Fruit fly (Drosophila melanogaster) whole organism, embryonic: ENCODE measurements around the gene obst-B.
A peak's percentile ranks its signal among the peaks of the same experiment; 100 is the strongest.

Source experiments
- Bgb ChIP-seq: fragments of 200-800 bp; sonication (Bioruptor generic); IDR thresholded peaks from 2 replicates; pipeline ENCODE4 v1.3.6; 2022; ENCODE audit warnings: missing biosample characterization, missing genetic modification characterization; ENCODE audit not compliant: partially characterized antibody
- CG10462 ChIP-seq: fragments of 200-800 bp; sonication (Bioruptor generic); optimal IDR thresholded peaks from 2 replicates; lab custom pipeline; 2016; ENCODE audit warnings: missing biosample characterization, missing genetic modification characterization
- CG10654 ChIP-seq: fragments of 200-800 bp; sonication (Bioruptor generic); optimal IDR thresholded peaks from 2 replicates; lab custom pipeline; 2016; ENCODE audit warnings: missing biosample characterization, missing genetic modification characterization
- CG13123 ChIP-seq: fragments of 200-800 bp; sonication (Bioruptor generic); optimal IDR thresholded peaks from 2 replicates; lab custom pipeline; 2016; ENCODE audit warnings: missing biosample characterization, missing genetic modification characterization
- CG14710 ChIP-seq: fragments of 200-800 bp; sonication (Bioruptor generic); optimal IDR thresholded peaks from 3 replicates; lab custom pipeline; 2019; ENCODE audit warnings: missing biosample characterization, mild to moderate bottlenecking, missing genetic modification characterization, moderate library complexity
- CG1647 ChIP-seq: fragments of 200-800 bp; sonication (Bioruptor generic); optimal IDR thresholded peaks from 3 replicates; lab custom pipeline; 2016; ENCODE audit warnings: missing biosample characterization, missing genetic modification characterization
- CG17568 ChIP-seq: fragments of 200-800 bp; sonication (Bioruptor generic); optimal IDR thresholded peaks from 2 replicates; lab custom pipeline; 2018; ENCODE audit warnings: missing biosample characterization, mild to moderate bottlenecking, missing genetic modification characterization, moderate library complexity
- CG2116 ChIP-seq: fragments of 200-800 bp; sonication (Bioruptor generic); optimal IDR thresholded peaks from 3 replicates; lab custom pipeline; 2018; ENCODE audit warnings: missing biosample characterization, mild to moderate bottlenecking, missing genetic modification characterization
- CG2202 ChIP-seq: fragments of 200-800 bp; sonication (Bioruptor generic); optimal IDR thresholded peaks from 2 replicates; lab custom pipeline; 2018; ENCODE audit warnings: missing biosample characterization, mild to moderate bottlenecking, missing genetic modification characterization
- CG31224 ChIP-seq: fragments of 200-800 bp; sonication (Bioruptor generic); IDR thresholded peaks from 2 replicates; pipeline ENCODE4 v1.3.6; 2022; ENCODE audit warnings: missing biosample characterization, missing genetic modification characterization
- CG3407 ChIP-seq: fragments of 200-800 bp; sonication (Bioruptor generic); optimal IDR thresholded peaks from 2 replicates; lab custom pipeline; 2018; ENCODE audit warnings: missing biosample characterization, mild to moderate bottlenecking, missing genetic modification characterization
- CG3726 ChIP-seq: fragments of 200-800 bp; sonication (Bioruptor generic); IDR thresholded peaks from 3 replicates; pipeline ENCODE4, ENCODE4 v1.3.6; 2022; ENCODE audit warnings: missing biosample characterization, missing genetic modification characterization
- CG3838 ChIP-seq: fragments of 200-800 bp; sonication (Bioruptor generic); optimal IDR thresholded peaks from 3 replicates; lab custom pipeline; 2016; ENCODE audit warnings: missing biosample characterization, missing genetic modification characterization
- CG5953 ChIP-seq: fragments of 200-800 bp; sonication (Bioruptor generic); IDR thresholded peaks from 2 replicates; pipeline ENCODE4 v1.3.6; 2022; ENCODE audit warnings: missing biosample characterization, missing genetic modification characterization
- CG6175 ChIP-seq: fragments of 200-800 bp; sonication (Bioruptor generic); IDR thresholded peaks from 3 replicates; pipeline ENCODE4 v1.3.6; 2022; ENCODE audit warnings: missing biosample characterization, missing genetic modification characterization
- CG6683 ChIP-seq: fragments of 200-800 bp; sonication (Bioruptor generic); optimal IDR thresholded peaks from 2 replicates; lab custom pipeline; 2017; ENCODE audit warnings: missing biosample characterization, mild to moderate bottlenecking, missing genetic modification characterization, missing genetic modification reagents
- CG7556 ChIP-seq: fragments of 200-800 bp; sonication (Bioruptor generic); optimal IDR thresholded peaks from 2 replicates; lab custom pipeline; 2017; ENCODE audit warnings: missing biosample characterization, mild to moderate bottlenecking, missing genetic modification characterization
- CG9609 ChIP-seq: fragments of 200-800 bp; sonication (Bioruptor generic); optimal IDR thresholded peaks from 3 replicates; lab custom pipeline; 2016; ENCODE audit warnings: missing biosample characterization, missing genetic modification characterization
- CG9817 ChIP-seq: fragments of 200-800 bp; sonication (Bioruptor generic); optimal IDR thresholded peaks from 2 replicates; lab custom pipeline; 2018; ENCODE audit warnings: missing biosample characterization, mild to moderate bottlenecking, missing genetic modification characterization, moderate library complexity
- Camta ChIP-seq: fragments of 200-800 bp; sonication (Bioruptor generic); optimal IDR thresholded peaks from 2 replicates; lab custom pipeline; 2016; ENCODE audit warnings: missing biosample characterization, missing genetic modification characterization
- CkIIα-i1 ChIP-seq: fragments of 200-800 bp; sonication (Bioruptor generic); IDR thresholded peaks from 2 replicates; pipeline ENCODE4 v1.3.6; 2022; ENCODE audit warnings: missing biosample characterization, missing genetic modification characterization
- Dip2 ChIP-seq: fragments of 200-800 bp; sonication (Bioruptor generic); IDR thresholded peaks from 2 replicates; pipeline ENCODE4 v1.3.6; 2022; ENCODE audit warnings: missing biosample characterization, missing genetic modification characterization
- Eip74EF ChIP-seq, 2 experiments: fragments of 200-800 bp in 1 of 2; fragments of >200 bp in 1 of 2; sonication (Bioruptor generic) in 1 of 2; optimal IDR thresholded peaks; 2 replicates each; lab custom pipeline; 2017 to 2019; ENCODE audit warnings: missing biosample characterization in 2 of 2, missing genetic modification characterization in 2 of 2, mild to moderate bottlenecking in 1 of 2, moderate library complexity in 1 of 2
- Ets65A ChIP-seq: fragments of 200-800 bp; sonication (Bioruptor generic); peaks from one replicate; lab custom pipeline; 2016; ENCODE audit warnings: missing biosample characterization, missing genetic modification characterization
- Fer2 ChIP-seq: fragments of 200-800 bp; sonication (Bioruptor generic); optimal IDR thresholded peaks from 2 replicates; lab custom pipeline; 2018; ENCODE audit warnings: missing biosample characterization, mild to moderate bottlenecking, missing genetic modification characterization, moderate library complexity
- Hr3 ChIP-seq: fragments of 200-800 bp; sonication (Bioruptor generic); optimal IDR thresholded peaks from 3 replicates; lab custom pipeline; 2016; ENCODE audit warnings: missing biosample characterization, missing genetic modification characterization
- Side ChIP-seq: fragments of 200-800 bp; sonication (Bioruptor generic); optimal IDR thresholded peaks from 2 replicates; lab custom pipeline; 2016; ENCODE audit warnings: missing biosample characterization, missing genetic modification characterization
- Sin3A ChIP-seq: fragments of >200 bp; optimal IDR thresholded peaks from 2 replicates; lab custom pipeline; 2018
- Taf1 ChIP-seq: fragments of 200-800 bp; sonication (Bioruptor generic); IDR thresholded peaks from 2 replicates; pipeline ENCODE4 v1.3.6; 2022; ENCODE audit warnings: missing biosample characterization, missing genetic modification characterization
- Xrp1 ChIP-seq: fragments of 200-800 bp; sonication (Bioruptor generic); IDR thresholded peaks from 2 replicates; pipeline ENCODE4 v1.3.6; 2022; ENCODE audit warnings: missing biosample characterization, missing genetic modification characterization
- ara ChIP-seq: fragments of 200-800 bp; sonication (Bioruptor generic); IDR thresholded peaks from 2 replicates; pipeline ENCODE4 v1.3.6; 2022; ENCODE audit warnings: missing biosample characterization, missing genetic modification characterization
- bsh ChIP-seq, 2 experiments: fragments of 200-800 bp; sonication (Bioruptor generic); optimal IDR thresholded peaks; 2 replicates each; lab custom pipeline; 2017 to 2018; ENCODE audit warnings: mild to moderate bottlenecking in 2 of 2, missing biosample characterization in 2 of 2, missing genetic modification characterization in 2 of 2, moderate library complexity in 1 of 2
- cas ChIP-seq: fragments of 200-800 bp; sonication (Bioruptor generic); IDR thresholded peaks from 2 replicates; pipeline ENCODE4 v1.3.6; 2022; ENCODE audit warnings: missing biosample characterization, missing genetic modification characterization
- crc ChIP-seq: fragments of 200-800 bp; sonication (Bioruptor generic); optimal IDR thresholded peaks from 2 replicates; lab custom pipeline; 2016; ENCODE audit warnings: missing biosample characterization, missing genetic modification characterization
- croc ChIP-seq: fragments of 200-800 bp; sonication (Bioruptor generic); conservative IDR thresholded peaks from 3 replicates; pipeline ENCODE4 v1.3.6; 2022; ENCODE audit warnings: missing biosample characterization, missing genetic modification characterization
- crp ChIP-seq, 2 experiments: fragments of 200-800 bp; sonication (Bioruptor generic); optimal IDR thresholded peaks; 2 replicates in 1 of 2; 3 replicates in 1 of 2; lab custom pipeline; 2017; ENCODE audit warnings: missing biosample characterization in 2 of 2, missing genetic modification characterization in 2 of 2, mild to moderate bottlenecking in 1 of 2, moderate library complexity in 1 of 2
- dati ChIP-seq: fragments of 200-800 bp; sonication (Bioruptor generic); IDR thresholded peaks from 2 replicates; pipeline ENCODE4 v1.3.6; 2022; ENCODE audit warnings: missing biosample characterization, missing genetic modification characterization
- disco-r ChIP-seq: fragments of 200-800 bp; sonication (Bioruptor generic); optimal IDR thresholded peaks from 2 replicates; lab custom pipeline; 2016; ENCODE audit warnings: missing biosample characterization, missing genetic modification characterization
- dpn ChIP-seq, 2 experiments: fragments of 200-800 bp; sonication (Bioruptor generic); optimal IDR thresholded peaks; 3 replicates each; lab custom pipeline; 2016; ENCODE audit warnings: missing biosample characterization in 2 of 2, missing genetic modification characterization in 2 of 2
- eve ChIP-seq, 2 experiments: fragments of >200 bp; optimal IDR thresholded peaks; 2 replicates each; lab custom pipeline; 2017; ENCODE audit warnings: missing biosample characterization in 2 of 2, missing genetic modification characterization in 2 of 2
- insv ChIP-seq, 2 experiments: fragments of 200-800 bp; sonication (Bioruptor generic); optimal IDR thresholded peaks; 3 replicates each; lab custom pipeline; 2016 to 2018; ENCODE audit warnings: missing biosample characterization in 2 of 2, missing genetic modification characterization in 2 of 2
- inv ChIP-seq: fragments of 200-800 bp; sonication (Bioruptor generic); IDR thresholded peaks from 2 replicates; pipeline ENCODE4 v1.3.6; 2022; ENCODE audit warnings: missing biosample characterization, missing genetic modification characterization; ENCODE audit not compliant: partially characterized antibody
- otp ChIP-seq: fragments of 200-800 bp; sonication (Bioruptor generic); IDR thresholded peaks from 3 replicates; pipeline ENCODE4, ENCODE4 v1.3.6; 2022; ENCODE audit warnings: missing biosample characterization, missing genetic modification characterization
- p53 ChIP-seq: fragments of 200-800 bp; sonication (Bioruptor generic); optimal IDR thresholded peaks from 2 replicates; lab custom pipeline; 2016; ENCODE audit warnings: missing biosample characterization, missing genetic modification characterization
- row ChIP-seq: fragments of 200-800 bp; sonication (Bioruptor generic); IDR thresholded peaks from 3 replicates; pipeline ENCODE4 v1.3.6; 2022; ENCODE audit warnings: missing biosample characterization, missing genetic modification characterization
- scrt ChIP-seq: fragments of 200-800 bp; sonication (Bioruptor generic); optimal IDR thresholded peaks from 2 replicates; lab custom pipeline; 2018; ENCODE audit warnings: missing biosample characterization, mild to moderate bottlenecking, missing genetic modification characterization, moderate library complexity
- slbo ChIP-seq: fragments of 200-800 bp; sonication (Bioruptor generic); IDR thresholded peaks from 2 replicates; pipeline ENCODE4 v1.3.6; 2022; ENCODE audit warnings: missing biosample characterization, missing genetic modification characterization
- sna ChIP-seq: fragments of 200-800 bp; sonication (Bioruptor generic); IDR thresholded peaks from 2 replicates; pipeline ENCODE4 v1.3.6; 2022; ENCODE audit warnings: missing biosample characterization, missing genetic modification characterization; ENCODE audit not compliant: partially characterized antibody
- tna ChIP-seq: fragments of 200-800 bp; sonication (Bioruptor generic); IDR thresholded peaks from 2 replicates; pipeline ENCODE4 v1.3.6; 2022; ENCODE audit warnings: missing biosample characterization, missing genetic modification characterization; ENCODE audit not compliant: partially characterized antibody
- tx ChIP-seq: fragments of 200-800 bp; sonication (Bioruptor generic); optimal IDR thresholded peaks from 2 replicates; lab custom pipeline; 2016; ENCODE audit warnings: missing biosample characterization, missing genetic modification characterization

The obst-B gene

dm6 chr2L:9984078-9984772 is 48.3 kb upstream of the obst-B start, which contains the start of gene bib (continued):
- TF ChIP-seq CG3407 (peak; percentile 77), Xrp1 (peak; percentile 89), crp (GFP tag; optimal IDR thresholded peaks at IDR 0.05; lab: Kevin White, UChicago) (peak in 1 of 2 experiments; percentile 38), CG10462 (GFP tag; lab: Kevin White, UChicago) (peak; percentile 82), bsh (GFP tag; optimal IDR thresholded peaks at IDR 0.05; lab: Kevin White, UChicago) (peak; percentile 70 to 89), CG3726 (no peak), cas (GFP tag; lab: Robert Waterston, UW) (no peak), CG13123 (GFP tag; lab: Kevin White, UChicago) (peak; percentile 65), CG9817 (tag; lab: Kevin White, UChicago) (peak; percentile 48), otp (GFP tag; lab: Robert Waterston, UW) (peak; percentile 58; the same call in 2 of the 3 replicates), Taf1 (no peak), CG2116 (GFP tag; lab: Kevin White, UChicago) (peak; percentile 71), ara (peak; percentile 63), scrt (peak; percentile 94), disco-r (GFP tag; lab: Kevin White, UChicago) (no peak), Camta (GFP tag; lab: Kevin White, UChicago) (no peak), Fer2 (tag; lab: Kevin White, UChicago) (peak; percentile 36), CG17568 (GFP tag; lab: Kevin White, UChicago) (peak; percentile 66), p53 (GFP tag; lab: Kevin White, UChicago) (no peak), Hr3 (GFP tag; lab: Kevin White, UChicago) (peak; percentile 83), Bgb (GFP tag; lab: Robert Waterston, UW) (no peak), eve (GFP tag; optimal IDR thresholded peaks at IDR 0.05; lab: Kevin White, UChicago) (no peak), CG1647 (GFP tag; lab: Kevin White, UChicago) (no peak), Ets65A (GFP tag; lab: Kevin White, UChicago) (no peak), CG7556 (GFP tag; lab: Kevin White, UChicago) (peak; percentile 95), crc (GFP tag; lab: Kevin White, UChicago) (no peak), tx (peak; percentile 12), row (GFP tag; lab: Robert Waterston, UW) (peak; percentile 85), Side (GFP tag; lab: Kevin White, UChicago) (peak; percentile 41), CG6683 (GFP tag; lab: Kevin White, UChicago) (peak; percentile 65), CG14710 (tag; lab: Kevin White, UChicago) (peak; percentile 94), CG5953 (GFP tag; lab: Robert Waterston, UW) (0 out of 2 replicates have a peak, but pooled peaks have one; percentile 51), sna (GFP tag; lab: Robert Waterston, UW) (no peak), dpn (GFP tag; optimal IDR thresholded peaks at IDR 0.05; lab: Kevin White, UChicago) (peak; percentile 1 to 82), CG2202 (tag; lab: Kevin White, UChicago) (peak; percentile 86), CG9609 (GFP tag; lab: Kevin White, UChicago) (no peak), CG6175 (GFP tag; lab: Robert Waterston, UW) (peak; percentile 23; the same call in 1 of the 3 replicates), slbo (GFP tag; lab: Robert Waterston, UW) (peak; percentile 68), croc (peak; percentile 66), CkIIα-i1 (GFP tag; lab: Robert Waterston, UW) (no peak), CG10654 (GFP tag; lab: Kevin White, UChicago) (peak; percentile 71), dati (GFP tag; lab: Robert Waterston, UW) (no peak), Sin3A (lab: Kevin White, UChicago) (no peak), CG3838 (peak; percentile 48), CG31224 (GFP tag; lab: Robert Waterston, UW) (peak; percentile 26; the same call in 1 of the 2 replicates), inv (GFP tag; lab: Robert Waterston, UW) (no peak), Eip74EF (GFP tag; optimal IDR thresholded peaks at IDR 0.05; lab: Kevin White, UChicago) (peak in 1 of 2 experiments; percentile 81), tna (GFP tag; lab: Robert Waterston, UW) (no peak), insv (GFP tag; optimal IDR thresholded peaks at IDR 0.05; lab: Kevin White, UChicago) (peak in 1 of 2 experiments; percentile 25), Dip2 (no peak)
